Worm (Caenorhabditis elegans): ENCODE measurements around the gene valv-1.

valv-1 gene

DNA sequence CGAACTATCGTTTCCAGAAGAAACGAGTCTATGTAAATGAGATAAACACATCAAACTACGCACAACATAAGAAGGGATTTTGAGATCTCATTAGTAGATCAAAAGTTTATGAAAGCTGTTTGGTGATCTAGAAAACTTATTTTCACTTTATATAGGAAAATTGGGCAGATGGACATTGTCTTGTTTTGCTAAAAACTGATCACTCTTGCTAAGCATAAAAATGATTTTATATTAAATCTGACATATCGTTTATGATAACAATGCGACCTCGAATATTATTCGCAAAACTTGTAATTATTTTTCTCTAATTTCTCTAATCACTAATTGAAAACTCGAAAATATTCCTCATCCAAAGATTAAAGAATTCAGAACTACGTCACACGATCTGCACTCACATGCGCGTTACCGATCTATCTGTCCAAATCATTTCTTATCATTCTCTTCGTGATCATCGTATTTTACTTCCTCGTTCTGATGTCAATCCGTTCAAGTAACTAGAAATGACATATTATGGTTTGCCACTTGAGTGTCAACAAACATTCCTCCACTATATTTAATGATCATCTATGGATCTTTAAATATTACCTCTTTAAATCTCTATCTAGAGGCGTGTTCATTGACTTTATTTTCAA lies 24.8 kb upstream of the valv-1 start, which contains the start of gene F55G1.7:
Gene F55G1.7, minus strand, starts transcription at position 51 of the 632 bp plus-strand sequence.
- TF ChIP-seq nhr-43 (tag; optimal IDR thresholded peaks at IDR 0.05; ENCODE audit: poor library complexity, severe bottlenecking) (peak; percentile 37), aly-2 (tag; optimal IDR thresholded peaks at IDR 0.05) (no peak), elt-3 (tag; optimal IDR thresholded peaks at IDR 0.05) (peak in 1 of 3 experiments; percentile 19), tbx-2 (tag; optimal IDR thresholded peaks at IDR 0.05) (no peak)

DNA sequence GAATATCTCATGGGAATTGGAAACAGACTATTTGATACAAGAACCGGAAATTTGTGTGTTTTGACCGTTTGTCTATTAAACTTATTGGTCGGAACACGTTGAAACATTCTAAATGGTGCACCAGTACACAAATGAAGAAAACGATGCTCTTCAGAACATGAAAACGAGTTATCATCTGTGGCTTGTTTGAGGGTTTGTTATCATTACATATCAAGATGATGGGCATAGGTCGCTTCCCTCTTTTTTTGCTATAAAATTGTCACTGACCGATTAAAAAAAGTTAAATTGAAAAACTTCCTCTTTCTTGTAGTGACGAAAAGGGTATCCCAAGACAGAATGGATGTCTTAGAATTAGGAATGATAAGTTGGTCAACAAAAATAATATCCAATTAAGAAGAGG lies 23.5 kb upstream of the valv-1 start:
- TF ChIP-seq ceh-9 (tag; optimal IDR thresholded peaks at IDR 0.05) (no peak), mdl-1 (tag; optimal IDR thresholded peaks at IDR 0.05) (no peak), daf-12 (tag; optimal IDR thresholded peaks at IDR 0.05) (no peak), nfya-1 (tag; optimal IDR thresholded peaks at IDR 0.05; ENCODE audit: insufficient read depth) (no peak), elt-2 (tag; optimal IDR thresholded peaks at IDR 0.05) (peak; percentile 42), pqm-1 (tag; optimal IDR thresholded peaks at IDR 0.05) (no peak)

- peak; percentile 62 for TF ChIP-seq elt-2 (tag; optimal IDR thresholded peaks at IDR 0.05)
- TF ChIP-seq skn-1 (tag; optimal IDR thresholded peaks at IDR 0.05), result no peak
- no peak for TF ChIP-seq elt-3 (tag; optimal IDR thresholded peaks at IDR 0.05)
- TF ChIP-seq elt-1 (tag; optimal IDR thresholded peaks at IDR 0.05), result no peak
- TF ChIP-seq unc-39 (tag; optimal IDR thresholded peaks at IDR 0.05), result no peak
- TF ChIP-seq pqm-1 (tag; optimal IDR thresholded peaks at IDR 0.05), result peak; percentile 36
- no peak for TF ChIP-seq nhr-237 (tag; optimal IDR thresholded peaks at IDR 0.05)
- no peak for TF ChIP-seq hmg-11 (tag; optimal IDR thresholded peaks at IDR 0.05)
- no peak for TF ChIP-seq unc-62 (GFP tag; optimal IDR thresholded peaks at IDR 0.05)
Measured at ce11 chrIV:7467170-7467569, 22.0 kb upstream of the valv-1 start.

ce11 chrIV:7465857-7466256 lies 20.7 kb upstream of the valv-1 start, which contains the start of gene F13B6.3:
F13B6.3 (minus strand) TSS chrIV:7465957.
- no peak for TF ChIP-seq nhr-12 (tag; optimal IDR thresholded peaks at IDR 0.05)
- no peak for TF ChIP-seq lsy-12 (tag; optimal IDR thresholded peaks at IDR 0.05)
- no peak for TF ChIP-seq pha-4 (tag; optimal IDR thresholded peaks at IDR 0.05)
- TF ChIP-seq ceh-28 (tag; optimal IDR thresholded peaks at IDR 0.05), result no peak
- no peak for TF ChIP-seq eor-1 (tag; optimal IDR thresholded peaks at IDR 0.05)
- no peak for TF ChIP-seq nhr-43 (tag; optimal IDR thresholded peaks at IDR 0.05; ENCODE audit: poor library complexity, severe bottlenecking)
- no peak for TF ChIP-seq skn-1 (tag; optimal IDR thresholded peaks at IDR 0.05)
- TF ChIP-seq snpc-4 (tag; optimal IDR thresholded peaks at IDR 0.05), result no peak
- TF ChIP-seq ztf-4 (tag; optimal IDR thresholded peaks at IDR 0.05), result no peak
- no peak for TF ChIP-seq ama-1 (optimal IDR thresholded peaks at IDR 0.05)

- TF ChIP-seq ceh-28 (tag; optimal IDR thresholded peaks at IDR 0.05) (no peak), ceh-82 (tag; optimal IDR thresholded peaks at IDR 0.05) (no peak)
Measured at ce11 chrIV:7460225-7460624, 15.1 kb upstream of the valv-1 start, which contains the start of gene F13B6.2. F13B6.2 (minus strand) TSS chrIV:7460325.

ce11 chrIV:7456225-7456624 lies 11.1 kb upstream of the valv-1 start, which contains the start of gene F13B6.1:
F13B6.1 (plus strand) TSS chrIV:7456525.
- TF ChIP-seq nhr-67 (tag; optimal IDR thresholded peaks at IDR 0.05), result no peak
- TF ChIP-seq lsy-12 (tag; optimal IDR thresholded peaks at IDR 0.05), result no peak
- TF ChIP-seq ceh-28 (tag; optimal IDR thresholded peaks at IDR 0.05), result no peak
- TF ChIP-seq elt-1 (tag; optimal IDR thresholded peaks at IDR 0.05), result no peak
- no peak for TF ChIP-seq skn-1 (tag; optimal IDR thresholded peaks at IDR 0.05)
- no peak for TF ChIP-seq ztf-4 (tag; optimal IDR thresholded peaks at IDR 0.05)
- no peak for TF ChIP-seq nhr-23 (tag; optimal IDR thresholded peaks at IDR 0.05)
- no peak for TF ChIP-seq fkh-2 (tag; optimal IDR thresholded peaks at IDR 0.05)
- TF ChIP-seq unc-62 (GFP tag; optimal IDR thresholded peaks at IDR 0.05), result no peak
- TF ChIP-seq eor-1 (tag; optimal IDR thresholded peaks at IDR 0.05), result no peak
- no peak for TF ChIP-seq elt-2 (tag; optimal IDR thresholded peaks at IDR 0.05)
- no peak for TF ChIP-seq nhr-12 (tag; optimal IDR thresholded peaks at IDR 0.05)
- TF ChIP-seq snpc-4 (tag; optimal IDR thresholded peaks at IDR 0.05), result no peak
- TF ChIP-seq daf-12 (tag; optimal IDR thresholded peaks at IDR 0.05), result no peak
- no peak for TF ChIP-seq nfya-1 (tag; optimal IDR thresholded peaks at IDR 0.05; ENCODE audit: insufficient read depth)
- no peak for TF ChIP-seq mdl-1 (tag; optimal IDR thresholded peaks at IDR 0.05)

ce11 chrIV:7454890-7455289 lies 9.8 kb upstream of the valv-1 start:
- TF ChIP-seq nhr-12 (tag; optimal IDR thresholded peaks at IDR 0.05), result no peak
- no peak for TF ChIP-seq fkh-10 (GFP tag; optimal IDR thresholded peaks at IDR 0.05)
- no peak for TF ChIP-seq unc-62 (GFP tag; optimal IDR thresholded peaks at IDR 0.05)
- TF ChIP-seq nhr-25 (tag; optimal IDR thresholded peaks at IDR 0.05), result peak; percentile 36
